Fruit fly (Drosophila melanogaster) whole organism, prepupa: ENCODE results near the gene RanBP3.

Experiments used
- Blimp-1 ChIP-seq: fragments of 200-800 bp; sonication (Bioruptor generic); optimal IDR thresholded peaks from 3 replicates; lab custom pipeline; 2017; ENCODE audit warnings: missing biosample characterization, missing genetic modification characterization, mild to moderate bottlenecking, moderate library complexity, missing genetic modification reagents
- CG10631 ChIP-seq: fragments of 200-800 bp; sonication (Bioruptor generic); optimal IDR thresholded peaks from 2 replicates; lab custom pipeline; 2016; ENCODE audit warnings: missing biosample characterization, missing genetic modification characterization
- CG11762 ChIP-seq: fragments of 200-800 bp; sonication (Bioruptor generic); optimal IDR thresholded peaks from 3 replicates; lab custom pipeline; 2016; ENCODE audit warnings: missing biosample characterization, missing genetic modification characterization; ENCODE audit not compliant: insufficient read depth
- CG15336 ChIP-seq: fragments of 200-800 bp; sonication (Bioruptor generic); IDR thresholded peaks from 2 replicates; pipeline ENCODE4 v1.3.6; 2022; ENCODE audit warnings: missing biosample characterization, missing genetic modification characterization
- CG1621 ChIP-seq: fragments of 200-800 bp; sonication (Bioruptor generic); optimal IDR thresholded peaks from 3 replicates; lab custom pipeline; 2018; ENCODE audit warnings: missing biosample characterization, mild to moderate bottlenecking, missing genetic modification characterization
- CG16779 ChIP-seq: fragments of 200-800 bp; sonication (Bioruptor generic); optimal IDR thresholded peaks from 3 replicates; lab custom pipeline; 2017; ENCODE audit warnings: missing biosample characterization, mild to moderate bottlenecking, missing genetic modification characterization
- CG3032 ChIP-seq: fragments of 200-800 bp; optimal IDR thresholded peaks from 2 replicates; lab custom pipeline; 2019; ENCODE audit warnings: missing biosample characterization, mild to moderate bottlenecking, missing genetic modification characterization, moderate library complexity
- CG31627 ChIP-seq: fragments of 200-800 bp; sonication (Bioruptor generic); optimal IDR thresholded peaks from 3 replicates; lab custom pipeline; 2016; ENCODE audit warnings: missing biosample characterization, missing genetic modification characterization
- CG34406 ChIP-seq: fragments of 200-800 bp; sonication (Bioruptor generic); optimal IDR thresholded peaks from 3 replicates; lab custom pipeline; 2016; ENCODE audit warnings: missing biosample characterization, missing genetic modification characterization
- CG4318 ChIP-seq: fragments of 200-800 bp; sonication (Bioruptor generic); optimal IDR thresholded peaks from 3 replicates; lab custom pipeline; 2017; ENCODE audit warnings: missing biosample characterization, mild to moderate bottlenecking, missing genetic modification characterization
- CG6163 ChIP-seq: fragments of 200-800 bp; sonication (Bioruptor generic); IDR thresholded peaks from 3 replicates; pipeline ENCODE4 v1.3.6; 2022; ENCODE audit warnings: missing biosample characterization, missing genetic modification characterization
- CG6792 ChIP-seq: fragments of 200-800 bp; sonication (Bioruptor generic); optimal IDR thresholded peaks from 3 replicates; lab custom pipeline; 2016; ENCODE audit warnings: missing biosample characterization, missing genetic modification characterization
- CG7368 ChIP-seq: fragments of 200-800 bp; sonication (Bioruptor generic); optimal IDR thresholded peaks from 3 replicates; lab custom pipeline; 2016; ENCODE audit warnings: missing biosample characterization, missing genetic modification characterization
- CG8119 ChIP-seq: fragments of 200-800 bp; sonication (Bioruptor generic); IDR thresholded peaks from 3 replicates; pipeline ENCODE4 v1.3.6; 2022; ENCODE audit warnings: missing biosample characterization, missing genetic modification characterization
- CG8632 ChIP-seq: fragments of 200-800 bp; sonication (Bioruptor generic); optimal IDR thresholded peaks from 3 replicates; lab custom pipeline; 2016; ENCODE audit warnings: missing biosample characterization, missing genetic modification characterization
- Eip75B ChIP-seq: fragments of 200-800 bp; sonication (Bioruptor generic); optimal IDR thresholded peaks from 3 replicates; lab custom pipeline; 2016; ENCODE audit warnings: missing biosample characterization, missing genetic modification characterization
- Eip78C ChIP-seq: fragments of 200-800 bp; sonication (Bioruptor generic); peaks from one replicate; lab custom pipeline; 2016; ENCODE audit warnings: missing biosample characterization, missing genetic modification characterization
- Ets96B ChIP-seq: fragments of 200-800 bp; optimal IDR thresholded peaks from 2 replicates; lab custom pipeline; 2019; ENCODE audit warnings: missing biosample characterization, mild to moderate bottlenecking, missing genetic modification characterization, moderate library complexity
- Hr4 ChIP-seq: fragments of 200-800 bp; sonication (Bioruptor generic); optimal IDR thresholded peaks from 3 replicates; lab custom pipeline; 2016; ENCODE audit warnings: missing biosample characterization, missing genetic modification characterization
- Lpt ChIP-seq: fragments of 200-800 bp; sonication (Bioruptor generic); optimal IDR thresholded peaks from 3 replicates; lab custom pipeline; 2016; ENCODE audit warnings: missing biosample characterization, missing genetic modification characterization
- Met ChIP-seq: fragments of 200-800 bp; sonication (Bioruptor generic); optimal IDR thresholded peaks from 3 replicates; lab custom pipeline; 2016; ENCODE audit warnings: missing biosample characterization, missing genetic modification characterization
- OdsH ChIP-seq: fragments of 200-800 bp; sonication (Bioruptor generic); optimal IDR thresholded peaks from 3 replicates; lab custom pipeline; 2016; ENCODE audit warnings: missing biosample characterization, missing genetic modification characterization
- achi ChIP-seq: fragments of 200-800 bp; sonication (Bioruptor generic); optimal IDR thresholded peaks from 3 replicates; lab custom pipeline; 2016; ENCODE audit warnings: missing biosample characterization, missing genetic modification characterization
- cyc ChIP-seq: fragments of 200-800 bp; sonication (Bioruptor generic); optimal IDR thresholded peaks from 3 replicates; lab custom pipeline; 2016; ENCODE audit warnings: missing biosample characterization, missing genetic modification characterization
- dac ChIP-seq: fragments of 200-800 bp; sonication (Bioruptor generic); optimal IDR thresholded peaks from 2 replicates; lab custom pipeline; 2017; ENCODE audit warnings: missing biosample characterization, mild to moderate bottlenecking, missing genetic modification characterization
- eg ChIP-seq: fragments of 200-800 bp; sonication (Bioruptor generic); IDR thresholded peaks from 3 replicates; pipeline ENCODE4 v1.3.6; 2022; ENCODE audit warnings: missing biosample characterization, missing genetic modification characterization
- esn ChIP-seq: fragments of 200-800 bp; sonication (Bioruptor generic); optimal IDR thresholded peaks from 2 replicates; lab custom pipeline; 2016; ENCODE audit warnings: missing biosample characterization, mild to moderate bottlenecking, missing genetic modification characterization, moderate library complexity
- fd59A ChIP-seq: fragments of 200-800 bp; sonication (Bioruptor generic); optimal IDR thresholded peaks from 2 replicates; lab custom pipeline; 2017; ENCODE audit warnings: missing biosample characterization, mild to moderate bottlenecking, missing genetic modification characterization, missing genetic modification reagents
- fkh ChIP-seq: fragments of 200-800 bp; sonication (Bioruptor generic); optimal IDR thresholded peaks from 3 replicates; lab custom pipeline; 2017; ENCODE audit warnings: missing biosample characterization, mild to moderate bottlenecking, missing genetic modification characterization, moderate library complexity
- lz ChIP-seq: fragments of 200-800 bp; sonication (Bioruptor generic); optimal IDR thresholded peaks from 3 replicates; lab custom pipeline; 2016; ENCODE audit warnings: missing biosample characterization, missing genetic modification characterization
- pdm3 ChIP-seq: fragments of 200-800 bp; sonication (Bioruptor generic); optimal IDR thresholded peaks from 3 replicates; lab custom pipeline; 2016; ENCODE audit warnings: missing biosample characterization, missing genetic modification characterization
- salr ChIP-seq, 2 experiments: fragments of 200-800 bp; sonication (Bioruptor generic); optimal IDR thresholded peaks; 3 replicates each; lab custom pipeline; 2016 to 2018; ENCODE audit warnings: missing biosample characterization in 2 of 2, missing genetic modification characterization in 2 of 2, mild to moderate bottlenecking in 1 of 2
- ss ChIP-seq, 2 experiments: fragments of 200-800 bp; sonication (Bioruptor generic); optimal IDR thresholded peaks; 2 replicates in 1 of 2; 3 replicates in 1 of 2; lab custom pipeline; 2017 to 2018; ENCODE audit warnings: mild to moderate bottlenecking in 2 of 2, missing biosample characterization in 2 of 2, missing genetic modification characterization in 2 of 2, moderate library complexity in 1 of 2
- svp ChIP-seq: fragments of 200-800 bp; sonication (Bioruptor generic); peaks from one replicate; lab custom pipeline; 2016; ENCODE audit warnings: missing biosample characterization, missing genetic modification characterization
- topi ChIP-seq: fragments of 200-800 bp; sonication (Bioruptor generic); optimal IDR thresholded peaks from 3 replicates; lab custom pipeline; 2016; ENCODE audit warnings: missing biosample characterization, missing genetic modification characterization

The RanBP3 gene

dm6 chr3R:23752728-23753127 is at the start of gene RanBP3, which contains the start of gene Rpt5 (continued):
- TF ChIP-seq Eip75B (GFP tag; lab: Kevin White, UChicago) (no peak), cyc (GFP tag; lab: Kevin White, UChicago) (peak; percentile 65), CG34406 (GFP tag; lab: Kevin White, UChicago) (no peak), eg (peak; percentile 35; the same call in 1 of the 3 replicates), CG31627 (GFP tag; lab: Kevin White, UChicago) (peak; percentile 66), Met (GFP tag; lab: Kevin White, UChicago) (no peak), CG4318 (no peak)

dm6 chr3R:23791491-23791890 is 38.9 kb upstream of the RanBP3 start:
- peak; percentile 43 for TF ChIP-seq esn (GFP tag; lab: Kevin White, UChicago)
- TF ChIP-seq Lpt (GFP tag; lab: Kevin White, UChicago) = peak; percentile 20
- TF ChIP-seq fd59A = peak; percentile 27
- no peak for TF ChIP-seq Eip78C (GFP tag; lab: Kevin White, UChicago)
- TF ChIP-seq CG15336 (GFP tag; lab: Robert Waterston, UW) = peak; percentile 46; the same call in 1 of the 2 replicates
- peak; percentile 46 for TF ChIP-seq CG10631 (GFP tag; lab: Kevin White, UChicago)
- no peak for TF ChIP-seq CG16779
- peak; percentile 15 for TF ChIP-seq CG6792 (GFP tag; lab: Kevin White, UChicago)
- TF ChIP-seq CG8632 (GFP tag; lab: Kevin White, UChicago) = no peak
- peak; percentile 2 for TF ChIP-seq CG11762
- no peak for TF ChIP-seq CG1621 (tag; lab: Kevin White, UChicago)
- no peak for TF ChIP-seq CG7368 (GFP tag; lab: Kevin White, UChicago)
- TF ChIP-seq Blimp-1 (GFP tag; lab: Kevin White, UChicago) = no peak
- TF ChIP-seq Hr4 = no peak
- TF ChIP-seq CG3032 (tag; lab: Kevin White, UChicago) = peak; percentile 61
- no peak for TF ChIP-seq achi (GFP tag; lab: Kevin White, UChicago)
- TF ChIP-seq CG6163 (GFP tag; lab: Robert Waterston, UW) = peak; percentile 66; the same call in 2 of the 3 replicates
- no peak; the same call in 1 of the 3 replicates for TF ChIP-seq CG8119 (GFP tag; lab: Robert Waterston, UW)
- TF ChIP-seq pdm3 = no peak
- TF ChIP-seq fkh (GFP tag; lab: Kevin White, UChicago) = no peak
- no peak for TF ChIP-seq cyc (GFP tag; lab: Kevin White, UChicago)

- peak; percentile 10 for TF ChIP-seq topi
- TF ChIP-seq dac = no peak
- TF ChIP-seq CG31627 (GFP tag; lab: Kevin White, UChicago) = peak; percentile 9
- peak; percentile 23 for TF ChIP-seq cyc (GFP tag; lab: Kevin White, UChicago)
- TF ChIP-seq esn (GFP tag; lab: Kevin White, UChicago) = peak; percentile 15
- TF ChIP-seq CG34406 (GFP tag; lab: Kevin White, UChicago) = peak; percentile 5
- TF ChIP-seq fkh (GFP tag; lab: Kevin White, UChicago) = peak; percentile 57
- TF ChIP-seq lz = peak; percentile 7
- peak; percentile 56 for TF ChIP-seq Eip78C (GFP tag; lab: Kevin White, UChicago)
- TF ChIP-seq Ets96B (tag; lab: Kevin White, UChicago) = no peak
- TF ChIP-seq svp (GFP tag; lab: Kevin White, UChicago) = peak; percentile 98
- TF ChIP-seq salr (GFP tag; optimal IDR thresholded peaks at IDR 0.05; lab: Kevin White, UChicago) = no peak
- no peak for TF ChIP-seq OdsH (GFP tag; lab: Kevin White, UChicago)
These were observed 38.0 kb upstream of the RanBP3 start for dm6 chr3R:23790483-23791175.

DNA sequence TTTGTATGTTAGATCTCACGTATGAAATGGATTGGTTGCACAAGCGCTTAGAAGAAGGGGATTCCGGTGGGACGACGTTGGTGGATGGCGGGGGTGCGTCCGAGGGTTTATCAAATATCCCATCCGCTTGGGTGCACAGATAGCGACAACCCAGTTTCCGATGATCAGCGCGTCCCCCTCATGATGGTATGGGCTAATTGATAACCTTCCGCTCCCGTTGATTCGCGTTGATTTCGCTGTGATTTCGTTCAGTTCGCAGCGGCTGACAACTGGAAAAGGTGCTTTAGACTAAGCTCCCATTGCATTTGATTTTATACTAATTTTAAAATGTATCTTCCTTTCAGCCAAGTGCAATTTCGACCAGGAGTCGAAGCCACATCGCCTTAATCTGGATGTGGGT is 37.0 kb upstream of the RanBP3 start:
- no peak for TF ChIP-seq CG11762
- TF ChIP-seq svp (GFP tag; lab: Kevin White, UChicago) = peak; percentile 99
- no peak for TF ChIP-seq ss (GFP tag; optimal IDR thresholded peaks at IDR 0.05; lab: Kevin White, UChicago)
